Fruit fly (Drosophila melanogaster): ENCODE results near the gene CG12078.

CG12078 gene

DNA sequence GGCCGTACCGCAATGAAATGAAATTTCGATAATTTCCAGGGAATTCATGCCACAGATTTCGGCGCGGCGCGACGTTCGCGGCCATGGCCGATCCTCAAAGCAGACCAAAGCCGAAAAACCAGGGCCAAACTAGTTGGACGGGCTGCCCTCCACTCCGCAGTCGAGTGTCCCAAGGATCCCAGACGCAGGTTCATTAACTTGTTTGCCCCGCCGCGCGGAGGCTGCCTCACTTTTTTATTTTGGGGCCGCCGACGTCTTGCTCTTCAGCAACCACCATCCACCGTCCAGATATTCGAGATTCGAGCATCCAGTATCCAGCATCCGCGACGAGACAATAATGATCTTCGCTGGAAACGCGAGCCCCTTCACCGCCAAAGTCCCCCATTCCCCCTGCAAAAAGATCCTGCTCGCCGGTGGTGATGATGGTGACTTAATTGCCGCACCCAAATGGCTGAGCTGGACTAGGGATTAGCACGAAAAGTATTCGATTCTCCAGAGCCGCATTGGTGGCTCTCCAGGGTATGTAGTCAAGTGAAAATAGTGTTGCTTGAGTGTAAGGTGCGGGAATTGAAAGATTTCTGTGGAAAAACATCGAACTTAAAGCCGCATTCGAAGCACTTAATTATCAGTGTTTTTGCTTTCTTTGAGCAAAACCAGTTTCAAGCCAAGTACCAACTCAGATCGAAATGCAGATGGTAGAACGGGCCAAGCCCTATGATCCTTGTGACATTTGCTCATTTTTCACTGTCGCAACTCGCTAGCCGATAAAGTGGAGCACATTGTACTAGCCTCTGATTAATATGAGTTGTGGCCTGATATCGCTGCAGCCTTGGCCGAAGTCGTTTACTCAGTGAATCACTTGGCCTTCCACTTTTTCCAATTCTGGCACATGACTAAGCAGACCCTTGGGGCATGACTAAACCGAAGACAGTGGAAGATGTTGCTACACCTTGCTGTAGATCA is 1.7 kb downstream of the CG12078 start (continued):
- TF ChIP-seq Smox (GFP tag; optimal IDR thresholded peaks at IDR 0.05) (peak; percentile 0), lz (GFP tag; optimal IDR thresholded peaks at IDR 0.05) (peak; percentile 36), CG4318 (GFP tag; optimal IDR thresholded peaks at IDR 0.05) (no peak), Ets96B (tag; optimal IDR thresholded peaks at IDR 0.05) (no peak), Eip93F (GFP tag; optimal IDR thresholded peaks at IDR 0.05) (no peak), CG10631 (GFP tag; optimal IDR thresholded peaks at IDR 0.05) (peak; percentile 57), svp (GFP tag) (peak; percentile 85), OdsH (GFP tag; optimal IDR thresholded peaks at IDR 0.05) (peak; percentile 32), CG8119 (GFP tag; IDR thresholded peaks at IDR 0.05) (no peak), topi (GFP tag; optimal IDR thresholded peaks at IDR 0.05) (no peak), CG7368 (GFP tag; optimal IDR thresholded peaks at IDR 0.05) (no peak), Eip75B (GFP tag; optimal IDR thresholded peaks at IDR 0.05) (peak; percentile 11), Eip78C (GFP tag) (peak; percentile 86), dac (GFP tag; optimal IDR thresholded peaks at IDR 0.05) (no peak), Blimp-1 (GFP tag; optimal IDR thresholded peaks at IDR 0.05) (peak; percentile 42), pdm3 (GFP tag; optimal IDR thresholded peaks at IDR 0.05) (peak; percentile 22), eg (GFP tag; IDR thresholded peaks at IDR 0.05) (0 out of 3 replicates have a peak, but pooled peaks have one; percentile 30), CG8319 (GFP tag; optimal IDR thresholded peaks at IDR 0.05) (peak; percentile 16), CG6276 (GFP tag; optimal IDR thresholded peaks at IDR 0.05) (peak; percentile 6), Hr4 (GFP tag; optimal IDR thresholded peaks at IDR 0.05) (no peak), achi (GFP tag; optimal IDR thresholded peaks at IDR 0.05) (peak; percentile 50)

DNA sequence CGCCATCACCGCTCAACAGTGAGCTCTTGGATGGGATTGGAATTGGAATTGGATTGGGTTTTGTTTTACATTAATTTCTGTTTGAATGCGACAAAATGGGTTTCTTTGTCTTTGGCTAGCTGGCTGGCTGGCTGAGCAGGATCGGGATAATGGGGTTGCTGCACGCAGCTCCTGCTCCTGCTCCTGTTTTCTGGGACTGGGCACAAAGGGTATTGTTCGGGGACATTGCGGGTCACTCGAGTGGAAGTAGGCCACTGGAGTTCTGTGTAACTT is 2.8 kb downstream of the CG12078 start:
- TF ChIP-seq dac (GFP tag; optimal IDR thresholded peaks at IDR 0.05) = no peak
- TF ChIP-seq Lpt (GFP tag; optimal IDR thresholded peaks at IDR 0.05) = no peak
- no peak for TF ChIP-seq CG16779 (tag; optimal IDR thresholded peaks at IDR 0.05)
- no peak for TF ChIP-seq CG3919 (GFP tag; optimal IDR thresholded peaks at IDR 0.05)
- peak; percentile 81 for TF ChIP-seq svp (GFP tag)
- TF ChIP-seq Sox15 (GFP tag; optimal IDR thresholded peaks at IDR 0.05) = no peak

DNA sequence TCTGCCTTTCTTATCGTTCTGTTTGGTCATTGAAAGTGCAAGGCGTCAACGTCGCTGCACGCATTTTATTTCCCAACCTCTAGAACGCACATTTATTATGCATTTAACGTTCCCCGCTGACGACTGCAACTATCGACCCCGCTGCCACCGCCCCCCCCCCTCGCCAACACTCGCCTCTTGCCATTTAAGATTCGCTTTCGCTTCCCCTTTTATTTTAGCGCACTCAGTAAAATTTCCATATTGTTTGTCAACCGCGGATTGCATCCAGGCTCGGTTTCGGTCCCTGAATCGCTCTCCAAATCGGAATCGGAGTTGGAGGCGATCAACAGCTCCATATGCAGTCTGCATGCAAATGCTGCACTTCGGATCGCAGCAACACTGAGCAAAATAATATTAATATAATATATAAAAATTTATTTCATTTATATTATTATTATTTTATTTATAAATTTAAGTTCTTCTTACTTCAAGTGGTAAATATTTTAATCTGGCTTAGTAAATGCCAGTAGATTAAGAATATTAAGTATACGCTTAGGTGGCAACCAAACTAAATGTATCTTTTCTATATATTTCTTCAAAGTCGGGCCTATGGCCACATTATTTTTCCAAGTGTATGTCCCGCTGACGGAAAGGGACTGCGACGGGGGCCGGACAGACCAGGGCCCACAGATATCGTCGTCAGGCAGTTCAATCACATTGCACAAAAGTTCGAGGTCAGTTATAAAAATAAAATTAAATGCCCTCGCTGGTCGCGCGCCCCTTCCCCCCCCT is 3.3 kb downstream of the CG12078 start:
- TF ChIP-seq dac (GFP tag; optimal IDR thresholded peaks at IDR 0.05) = peak; percentile 50
- peak; percentile 87 for TF ChIP-seq CG6276 (GFP tag; optimal IDR thresholded peaks at IDR 0.05)
- peak; percentile 86 for TF ChIP-seq CG15336 (GFP tag; IDR thresholded peaks at IDR 0.05)
- peak; percentile 92 for TF ChIP-seq CG8119 (GFP tag; IDR thresholded peaks at IDR 0.05)
- peak; percentile 84 for TF ChIP-seq vri (GFP tag; optimal IDR thresholded peaks at IDR 0.05)
- TF ChIP-seq CG11762 (GFP tag; optimal IDR thresholded peaks at IDR 0.05; ENCODE audit: insufficient read depth) = peak; percentile 92
- TF ChIP-seq CG7368 (GFP tag; optimal IDR thresholded peaks at IDR 0.05) = peak; percentile 91
- peak; percentile 86 for TF ChIP-seq lz (GFP tag; optimal IDR thresholded peaks at IDR 0.05)
- peak; percentile 98 for TF ChIP-seq CG34406 (GFP tag; optimal IDR thresholded peaks at IDR 0.05)
- peak; percentile 99 for TF ChIP-seq spab (GFP tag; optimal IDR thresholded peaks at IDR 0.05)
- peak; percentile 57 for TF ChIP-seq Eip93F (GFP tag; optimal IDR thresholded peaks at IDR 0.05)
- TF ChIP-seq CG6792 (GFP tag; optimal IDR thresholded peaks at IDR 0.05) = peak; percentile 94
- TF ChIP-seq Ets96B (tag; optimal IDR thresholded peaks at IDR 0.05) = peak; percentile 99
- peak; percentile 98 for TF ChIP-seq CG6808 (GFP tag; optimal IDR thresholded peaks at IDR 0.05)
- TF ChIP-seq Hr38 (GFP tag; optimal IDR thresholded peaks at IDR 0.05) = no peak
- peak; percentile 94 for TF ChIP-seq acj6 (GFP tag; optimal IDR thresholded peaks at IDR 0.05)
- TF ChIP-seq CG10669 (GFP tag; optimal IDR thresholded peaks at IDR 0.05) = peak; percentile 98
- peak; percentile 76 for TF ChIP-seq Ets21C (GFP tag; optimal IDR thresholded peaks at IDR 0.05)
- TF ChIP-seq CG10631 (GFP tag; optimal IDR thresholded peaks at IDR 0.05) = peak; percentile 95
- TF ChIP-seq cyc (GFP tag; optimal IDR thresholded peaks at IDR 0.05) = peak; percentile 92
- peak; percentile 92 for TF ChIP-seq CG8319 (GFP tag; optimal IDR thresholded peaks at IDR 0.05)
- peak; percentile 62 for TF ChIP-seq CG11294 (GFP tag; IDR thresholded peaks at IDR 0.05)
- peak; percentile 85 for TF ChIP-seq CG4318 (GFP tag; optimal IDR thresholded peaks at IDR 0.05)
- TF ChIP-seq salr (GFP tag; optimal IDR thresholded peaks at IDR 0.05) = peak; percentile 65 to 93
- TF ChIP-seq Sox102F (GFP tag; optimal IDR thresholded peaks at IDR 0.05) = peak; percentile 88
- TF ChIP-seq CG8632 (GFP tag; optimal IDR thresholded peaks at IDR 0.05) = peak; percentile 98
- TF ChIP-seq Blimp-1 (GFP tag; optimal IDR thresholded peaks at IDR 0.05) = peak; percentile 82
- peak; percentile 94 for TF ChIP-seq CG16779 (tag; optimal IDR thresholded peaks at IDR 0.05)
- peak; percentile 99 for TF ChIP-seq CG3032 (tag; optimal IDR thresholded peaks at IDR 0.05)
- TF ChIP-seq ss (GFP tag; optimal IDR thresholded peaks at IDR 0.05) = peak; percentile 99
- TF ChIP-seq pdm3 (GFP tag; optimal IDR thresholded peaks at IDR 0.05) = peak; percentile 88
